Worm (Caenorhabditis elegans): ENCODE results near the gene T26C5.3.

DNA sequence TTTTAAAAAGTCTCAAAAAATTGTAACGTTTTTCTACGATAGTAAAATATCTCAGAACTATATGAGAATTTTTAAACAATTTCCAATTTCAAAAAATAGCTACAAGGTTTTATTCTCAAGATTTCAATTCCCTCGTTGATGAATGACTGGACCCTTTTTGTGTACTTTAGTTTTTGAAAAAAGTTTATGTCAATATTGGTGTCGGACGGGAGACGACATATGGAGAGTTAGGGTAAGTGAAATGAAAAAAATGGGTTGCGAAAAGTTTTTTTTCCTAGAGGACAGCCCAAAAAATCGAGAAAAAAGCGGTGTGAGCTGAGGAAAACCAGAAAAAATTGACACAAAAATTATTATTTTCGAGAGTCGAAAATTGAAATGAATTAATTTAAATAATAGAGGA lies 44.5 kb downstream of the T26C5.3 start:
- TF ChIP-seq tbx-2 (tag; optimal IDR thresholded peaks at IDR 0.05) (no peak), K02D7.2 (tag; optimal IDR thresholded peaks at IDR 0.05) (no peak)

All from whole organism, late embryonic.